Worm (Caenorhabditis elegans) whole organism, L1 larva: ENCODE measurements around the gene T28F12.1.

Experiments
- C04F5.9 ChIP-seq: sonication (generic microtip); optimal IDR thresholded peaks from 2 replicates; lab custom pipeline; 2016; ENCODE audit warnings: missing genetic modification characterization, missing compliant biosample characterization
- C34B4.2 ChIP-seq: sonication (generic microtip); optimal IDR thresholded peaks from 2 replicates; lab custom pipeline; 2017; ENCODE audit warnings: mild to moderate bottlenecking, missing genetic modification characterization, missing compliant biosample characterization
- F16B12.6 ChIP-seq: fragments of 150-350 bp; optimal IDR thresholded peaks from 2 replicates; lab custom pipeline; 2014; ENCODE audit warnings: missing biosample characterization, missing genetic modification characterization
- Y116A8C.19 ChIP-seq: sonication (generic microtip); optimal IDR thresholded peaks from 2 replicates; lab custom pipeline; 2016; ENCODE audit warnings: missing compliant biosample characterization, missing genetic modification characterization, borderline replicate concordance
- aha-1 ChIP-seq: fragments of 150-350 bp; optimal IDR thresholded peaks from 2 replicates; lab custom pipeline; 2014; ENCODE audit warnings: missing biosample characterization, missing genetic modification characterization
- ama-1 ChIP-seq: fragments of 150-350 bp; optimal IDR thresholded peaks from 2 replicates; lab custom pipeline; 2014
- ceh-63 ChIP-seq: fragments of 200-800 bp; sonication (Bioruptor generic); optimal IDR thresholded peaks from 2 replicates; lab custom pipeline; 2018; ENCODE audit warnings: mild to moderate bottlenecking, missing genetic modification characterization, missing compliant biosample characterization
- ceh-8 ChIP-seq: fragments of 200-800 bp; sonication (Bioruptor generic); optimal IDR thresholded peaks from 2 replicates; lab custom pipeline; 2018; ENCODE audit warnings: mild to moderate bottlenecking, missing genetic modification characterization, moderate library complexity, missing compliant biosample characterization
- ces-1 ChIP-seq: fragments of 150-350 bp; optimal IDR thresholded peaks from 2 replicates; lab custom pipeline; 2014; ENCODE audit warnings: missing biosample characterization, missing genetic modification reagents, missing genetic modification characterization
- dsc-1 ChIP-seq: sonication (generic microtip); optimal IDR thresholded peaks from 2 replicates; lab custom pipeline; 2016; ENCODE audit warnings: mild to moderate bottlenecking, missing genetic modification characterization, missing compliant biosample characterization
- efl-1 ChIP-seq, 4 experiments: fragments of 150-350 bp; optimal IDR thresholded peaks in 3 of 4; peaks in 1 of 4; 1 replicate in 1 of 4; 2 replicates in 3 of 4; lab custom pipeline; 2014; ENCODE audit warnings: missing biosample characterization in 2 of 4, missing genetic modification characterization in 2 of 4, missing genetic modification reagents in 2 of 4
- efl-3 ChIP-seq: fragments of 200-800 bp; sonication (Bioruptor generic); optimal IDR thresholded peaks from 2 replicates; lab custom pipeline; 2018; ENCODE audit warnings: mild to moderate bottlenecking, missing genetic modification characterization, missing compliant biosample characterization
- egl-27 ChIP-seq, 2 experiments: fragments of 150-350 bp in 1 of 2; sonication (generic microtip); optimal IDR thresholded peaks; 3 replicates each; lab custom pipeline; 2017 to 2018; ENCODE audit warnings: missing biosample characterization in 2 of 2, missing genetic modification characterization in 2 of 2, missing genetic modification reagents in 2 of 2
- fkh-4 ChIP-seq: sonication (generic microtip); optimal IDR thresholded peaks from 2 replicates; lab custom pipeline; 2016; ENCODE audit warnings: missing compliant biosample characterization, missing genetic modification characterization, borderline replicate concordance
- fos-1 ChIP-seq: fragments of 150-350 bp; optimal IDR thresholded peaks from 2 replicates; lab custom pipeline; 2014; ENCODE audit warnings: missing biosample characterization, missing genetic modification characterization
- grh-1 ChIP-seq: fragments of 200-800 bp; sonication (Bioruptor generic); IDR thresholded peaks from 2 replicates; pipeline ENCODE4 v1.3.6; 2022; ENCODE audit warnings: missing genetic modification reagents, missing genetic modification characterization, missing compliant biosample characterization
- hlh-17 ChIP-seq: fragments of 200-800 bp; sonication (Bioruptor generic); optimal IDR thresholded peaks from 2 replicates; lab custom pipeline; 2018; ENCODE audit warnings: missing genetic modification characterization, mild to moderate bottlenecking, missing compliant biosample characterization, moderate library complexity, borderline replicate concordance
- isw-1 ChIP-seq: fragments of 200-800 bp; sonication (Bioruptor generic); IDR thresholded peaks from 2 replicates; pipeline ENCODE4 v1.3.6; 2022; ENCODE audit warnings: missing genetic modification characterization, missing compliant biosample characterization
- jun-1 ChIP-seq: fragments of 150-350 bp; optimal IDR thresholded peaks from 2 replicates; lab custom pipeline; 2014; ENCODE audit warnings: missing biosample characterization, missing genetic modification reagents, missing genetic modification characterization
- lin-14 ChIP-seq: fragments of 200-800 bp; sonication (Bioruptor generic); optimal IDR thresholded peaks from 2 replicates; lab custom pipeline; 2018; ENCODE audit warnings: mild to moderate bottlenecking, missing genetic modification characterization, moderate library complexity, missing compliant biosample characterization
- lin-35 ChIP-seq, 2 experiments: fragments of 150-350 bp; optimal IDR thresholded peaks; 2 replicates each; lab custom pipeline; 2014; ENCODE audit warnings: missing biosample characterization in 2 of 2, missing genetic modification characterization in 2 of 2, missing genetic modification reagents in 2 of 2
- lir-3 ChIP-seq: sonication (generic microtip); optimal IDR thresholded peaks from 2 replicates; lab custom pipeline; 2016; ENCODE audit warnings: mild to moderate bottlenecking, missing genetic modification characterization, moderate library complexity, missing compliant biosample characterization; ENCODE audit not compliant: poor library complexity
- lsy-2 ChIP-seq, 2 experiments: fragments of 150-350 bp; optimal IDR thresholded peaks; 2 replicates each; lab custom pipeline; 2014; ENCODE audit warnings: missing biosample characterization in 2 of 2, missing genetic modification characterization in 2 of 2
- mdl-1 ChIP-seq, 2 experiments: fragments of 150-350 bp; optimal IDR thresholded peaks; 2 replicates each; lab custom pipeline; 2014 to 2017; ENCODE audit warnings: missing biosample characterization in 2 of 2, missing genetic modification characterization in 2 of 2, inconsistent platforms in 1 of 2
- mef-2 ChIP-seq: fragments of 150-350 bp; optimal IDR thresholded peaks from 2 replicates; lab custom pipeline; 2014; ENCODE audit warnings: missing biosample characterization, missing genetic modification characterization
- nhr-19 ChIP-seq: fragments of 200-800 bp; sonication (Bioruptor generic); conservative IDR thresholded peaks from 2 replicates; pipeline ENCODE4 v1.3.6; 2022; ENCODE audit warnings: missing genetic modification characterization, missing compliant biosample characterization
- nhr-20 ChIP-seq: sonication (generic microtip); optimal IDR thresholded peaks from 2 replicates; lab custom pipeline; 2016; ENCODE audit warnings: mild to moderate bottlenecking, missing genetic modification characterization, missing compliant biosample characterization
- nhr-77 ChIP-seq: fragments of 150-350 bp; optimal IDR thresholded peaks from 2 replicates; lab custom pipeline; 2014; ENCODE audit warnings: missing biosample characterization, missing genetic modification characterization
- nhr-90 ChIP-seq: sonication (generic microtip); optimal IDR thresholded peaks from 2 replicates; lab custom pipeline; 2016; ENCODE audit warnings: mild to moderate bottlenecking, missing genetic modification characterization, missing compliant biosample characterization; ENCODE audit not compliant: poor library complexity
- pax-3 ChIP-seq: fragments of 200-800 bp; sonication (Bioruptor generic); optimal IDR thresholded peaks from 2 replicates; lab custom pipeline; 2018; ENCODE audit warnings: mild to moderate bottlenecking, missing genetic modification characterization, moderate library complexity, missing compliant biosample characterization
- pqm-1 ChIP-seq: sonication (generic microtip); optimal IDR thresholded peaks from 3 replicates; lab custom pipeline; 2017; ENCODE audit warnings: missing biosample characterization, missing genetic modification characterization
- sup-37 ChIP-seq: fragments of 200-800 bp; sonication (Bioruptor generic); optimal IDR thresholded peaks from 2 replicates; lab custom pipeline; 2018; ENCODE audit warnings: mild to moderate bottlenecking, missing genetic modification characterization, missing compliant biosample characterization
- unc-30 ChIP-seq: sonication (generic microtip); optimal IDR thresholded peaks from 2 replicates; lab custom pipeline; 2017; ENCODE audit warnings: missing biosample characterization, missing genetic modification characterization
- unc-98 ChIP-seq: fragments of 200-800 bp; sonication (Bioruptor generic); IDR thresholded peaks from 2 replicates; pipeline ENCODE4 v1.3.6; 2022; ENCODE audit warnings: missing genetic modification characterization, missing compliant biosample characterization
- ztf-11 ChIP-seq, 2 experiments: sonication (generic microtip); optimal IDR thresholded peaks; 2 replicates each; lab custom pipeline; 2016 to 2017; ENCODE audit warnings: missing genetic modification characterization in 2 of 2, missing biosample characterization in 1 of 2, missing compliant biosample characterization in 1 of 2
- ztf-4 ChIP-seq: fragments of 150-350 bp; optimal IDR thresholded peaks from 2 replicates; lab custom pipeline; 2014; ENCODE audit warnings: missing biosample characterization, missing genetic modification characterization

Gene T28F12.1

DNA sequence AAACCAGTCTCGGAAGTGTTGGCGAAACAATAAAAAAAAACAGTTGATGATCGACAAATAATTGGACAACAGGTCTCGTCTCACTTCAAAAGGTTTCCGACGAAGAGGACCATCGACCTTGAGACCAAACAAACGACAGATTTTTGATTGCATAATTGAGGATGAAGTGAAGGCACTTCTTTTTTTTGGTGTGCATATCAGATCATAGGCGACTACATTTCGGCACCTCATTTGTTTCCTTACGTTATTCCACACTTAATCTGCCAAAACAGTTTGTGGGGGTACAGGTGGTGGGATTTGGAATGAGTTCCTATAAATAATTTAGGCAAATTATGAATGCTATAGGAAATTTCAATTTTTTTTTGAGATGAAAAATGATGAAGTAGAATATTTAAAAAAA lies 26.2 kb upstream of the T28F12.1 start:
- TF ChIP-seq fkh-4 (tag; lab: Kevin White, UChicago) (no peak), grh-1 (GFP tag; lab: Robert Waterston, UW) (no peak), fos-1 (tag; lab: Kevin White, UChicago) (no peak), aha-1 (tag; lab: Kevin White, UChicago) (no peak), ama-1 (no peak), efl-1 (optimal IDR thresholded peaks at IDR 0.05; lab: Kevin White, UChicago) (no peak), efl-1 (GFP tag; optimal IDR thresholded peaks at IDR 0.05 in 1 of 2; lab: Kevin White, UChicago) (peak in 1 of 2 experiments; percentile 1), ztf-4 (tag; lab: Kevin White, UChicago) (no peak), unc-98 (GFP tag; lab: Robert Waterston, UW) (no peak), F16B12.6 (tag; lab: Kevin White, UChicago) (no peak), jun-1 (tag; lab: Kevin White, UChicago) (no peak), unc-30 (tag; lab: Kevin White, UChicago) (no peak), nhr-90 (peak; percentile 24), lin-14 (GFP tag; lab: Kevin White, UChicago) (no peak)

DNA sequence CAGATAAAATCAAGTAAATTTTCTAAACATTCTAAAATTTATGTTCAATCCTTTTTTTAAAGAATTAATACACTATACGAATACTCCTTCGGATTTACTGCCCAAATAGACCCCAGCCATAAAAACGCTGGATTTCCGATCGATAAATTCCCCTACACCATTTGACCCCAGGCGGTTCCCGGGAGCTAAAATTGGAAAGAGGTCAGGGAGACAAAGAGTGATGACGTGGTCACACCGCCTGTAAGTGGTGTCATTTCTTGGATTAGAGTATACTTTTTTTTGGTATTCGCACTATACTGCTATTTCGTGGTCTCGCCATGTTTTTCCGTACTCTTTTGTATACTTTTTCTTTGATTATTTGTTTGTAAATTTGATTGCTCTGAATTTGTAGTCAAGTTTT lies 24.9 kb upstream of the T28F12.1 start:
- TF ChIP-seq lin-35 (GFP tag; optimal IDR thresholded peaks at IDR 0.05; lab: Kevin White, UChicago): no peak
- TF ChIP-seq nhr-77 (tag; lab: Kevin White, UChicago): no peak
- TF ChIP-seq nhr-20 (tag; lab: Kevin White, UChicago): no peak
- no peak for TF ChIP-seq ceh-8 (GFP tag; lab: Kevin White, UChicago)
- TF ChIP-seq unc-98 (GFP tag; lab: Robert Waterston, UW): no peak
- TF ChIP-seq egl-27 (tag; optimal IDR thresholded peaks at IDR 0.05; lab: Kevin White, UChicago): no peak
- no peak for TF ChIP-seq F16B12.6 (tag; lab: Kevin White, UChicago)
- no peak for TF ChIP-seq isw-1 (GFP tag; lab: Robert Waterston, UW)
- no peak for TF ChIP-seq efl-3 (GFP tag; lab: Kevin White, UChicago)
- no peak for TF ChIP-seq hlh-17 (GFP tag; lab: Kevin White, UChicago)
- TF ChIP-seq unc-30 (tag; lab: Kevin White, UChicago): no peak
- TF ChIP-seq nhr-19 (GFP tag; lab: Robert Waterston, UW): no peak

DNA sequence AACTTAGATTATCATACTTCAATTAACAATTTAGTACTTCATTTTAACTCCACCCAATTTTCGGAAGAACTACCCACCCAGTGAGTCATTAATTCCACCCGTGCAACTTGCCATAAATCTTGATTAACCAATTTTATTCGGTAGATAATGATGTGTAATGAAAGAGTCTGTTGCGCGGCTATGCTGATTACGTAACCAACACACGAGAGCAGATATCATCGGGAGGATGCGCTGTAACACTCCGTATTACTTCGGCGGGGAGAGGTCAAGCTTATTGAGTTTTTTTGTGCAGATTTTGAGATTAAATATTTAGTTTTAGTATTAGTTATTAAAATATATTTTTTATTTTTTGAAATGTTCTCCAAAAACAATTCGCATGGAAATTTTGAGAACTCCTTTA lies 23.8 kb upstream of the T28F12.1 start:
- TF ChIP-seq ceh-8 (GFP tag; lab: Kevin White, UChicago) (no peak), lsy-2 (tag; optimal IDR thresholded peaks at IDR 0.05; lab: Kevin White, UChicago) (no peak), Y116A8C.19 (tag; lab: Kevin White, UChicago) (no peak), pqm-1 (tag; lab: Kevin White, UChicago) (no peak), ama-1 (no peak), sup-37 (GFP tag; lab: Kevin White, UChicago) (no peak), nhr-90 (no peak), lin-14 (GFP tag; lab: Kevin White, UChicago) (no peak), fkh-4 (tag; lab: Kevin White, UChicago) (no peak), jun-1 (tag; lab: Kevin White, UChicago) (no peak), lir-3 (tag; lab: Kevin White, UChicago) (no peak), ceh-63 (GFP tag; lab: Kevin White, UChicago) (no peak), ztf-11 (tag; optimal IDR thresholded peaks at IDR 0.05; lab: Kevin White, UChicago) (no peak), mdl-1 (tag; optimal IDR thresholded peaks at IDR 0.05; lab: Kevin White, UChicago) (no peak), efl-3 (GFP tag; lab: Kevin White, UChicago) (no peak), lin-35 (GFP tag; optimal IDR thresholded peaks at IDR 0.05; lab: Kevin White, UChicago) (no peak)

DNA sequence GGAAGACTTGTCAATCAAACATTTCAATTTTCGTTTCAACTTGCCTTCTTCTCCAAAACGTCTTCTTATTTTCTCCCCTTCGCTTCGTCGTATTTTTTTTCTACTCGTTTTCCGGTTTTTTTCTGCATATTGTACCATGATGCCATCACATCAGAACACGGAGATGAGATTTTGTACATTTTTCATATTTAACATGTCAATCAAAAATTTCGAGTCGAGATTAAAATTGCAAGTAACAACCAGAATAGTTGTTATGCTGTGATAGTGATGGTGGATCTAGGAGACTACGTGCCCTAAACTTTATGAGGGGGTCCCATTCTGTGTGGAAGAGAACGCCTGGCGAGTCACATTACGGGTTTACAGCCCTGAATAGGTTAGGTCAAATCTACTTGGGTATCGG lies 22.9 kb upstream of the T28F12.1 start:
- TF ChIP-seq C34B4.2 (tag; lab: Kevin White, UChicago): no peak
- no peak for TF ChIP-seq pqm-1 (tag; lab: Kevin White, UChicago)
- TF ChIP-seq mef-2 (tag; lab: Kevin White, UChicago): no peak
- no peak for TF ChIP-seq ces-1 (GFP tag; lab: Kevin White, UChicago)
- TF ChIP-seq egl-27 (tag; optimal IDR thresholded peaks at IDR 0.05; lab: Kevin White, UChicago): no peak
- no peak for TF ChIP-seq pax-3
- no peak for TF ChIP-seq dsc-1 (tag; lab: Kevin White, UChicago)
- no peak for TF ChIP-seq efl-3 (GFP tag; lab: Kevin White, UChicago)
- no peak for TF ChIP-seq grh-1 (GFP tag; lab: Robert Waterston, UW)
- TF ChIP-seq C04F5.9 (tag; lab: Kevin White, UChicago): no peak
- no peak for TF ChIP-seq nhr-77 (tag; lab: Kevin White, UChicago)
- no peak for TF ChIP-seq ceh-63 (GFP tag; lab: Kevin White, UChicago)
